Worm (Caenorhabditis elegans): ENCODE results near the gene phf-30.

phf-30 gene

DNA sequence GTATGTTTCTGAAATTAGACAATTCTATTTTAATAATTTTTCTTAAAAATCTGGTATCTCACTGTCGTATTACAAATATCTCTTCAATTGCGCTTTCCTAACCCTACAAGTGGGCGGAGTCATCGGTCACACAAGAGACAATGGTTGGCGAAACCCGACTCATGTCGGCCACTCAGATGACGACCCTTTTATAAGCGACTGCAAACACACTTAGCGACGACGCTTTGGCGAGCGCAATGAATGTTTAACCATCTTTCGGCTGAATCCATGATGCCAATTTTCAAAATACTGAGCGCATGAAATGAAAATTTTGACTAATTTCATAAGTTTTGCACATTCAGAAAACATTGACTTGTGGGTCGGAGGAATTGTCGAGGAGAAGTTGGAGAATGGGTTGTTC is 31.5 kb downstream of the phf-30 start (continued):
- peak; percentile 89 for TF ChIP-seq aptf-2 (GFP tag; conservative IDR thresholded peaks at IDR 0.05)
- peak; percentile 99 for TF ChIP-seq mxl-1 (tag; optimal IDR thresholded peaks at IDR 0.05)
- TF ChIP-seq nfya-1 (tag; optimal IDR thresholded peaks at IDR 0.05; ENCODE audit: borderline replicate concordance, insufficient read depth): no peak
- peak; percentile 93 for TF ChIP-seq F23B12.7 (tag; optimal IDR thresholded peaks at IDR 0.05; ENCODE audit: insufficient read depth)
- TF ChIP-seq F57C9.4 (tag; optimal IDR thresholded peaks at IDR 0.05): peak; percentile 99
- TF ChIP-seq F10E7.11 (tag; optimal IDR thresholded peaks at IDR 0.05): peak; percentile 100
- TF ChIP-seq hmg-1.2 (GFP tag; IDR thresholded peaks at IDR 0.05): peak; percentile 99
- peak; percentile 94 for TF ChIP-seq K12H6.12 (tag; optimal IDR thresholded peaks at IDR 0.05)
- peak; percentile 100 for TF ChIP-seq lag-1 (GFP tag; IDR thresholded peaks at IDR 0.05)
- peak; percentile 68 for TF ChIP-seq nhr-80 (tag; optimal IDR thresholded peaks at IDR 0.05)
- TF ChIP-seq Y95B8A.8 (GFP tag; IDR thresholded peaks at IDR 0.05): peak; percentile 99
- peak; percentile 90 for TF ChIP-seq lir-1 (GFP tag; conservative IDR thresholded peaks at IDR 0.05)
- peak; percentile 100 for TF ChIP-seq fkh-3 (tag; optimal IDR thresholded peaks at IDR 0.05)
- peak; percentile 100 for TF ChIP-seq nhr-27 (tag; optimal IDR thresholded peaks at IDR 0.05)
- TF ChIP-seq egrh-3 (GFP tag; IDR thresholded peaks at IDR 0.05): peak; percentile 69
- TF ChIP-seq lsl-1 (GFP tag; optimal IDR thresholded peaks at IDR 0.05): peak; percentile 82
- TF ChIP-seq sptf-2 (GFP tag; optimal IDR thresholded peaks at IDR 0.05): peak; percentile 100
- TF ChIP-seq mcd-1 (GFP tag; IDR thresholded peaks at IDR 0.05): peak; percentile 93
- peak; percentile 99 for TF ChIP-seq B0261.1 (tag; optimal IDR thresholded peaks at IDR 0.05)
- peak; percentile 96 for TF ChIP-seq dpff-1 (tag; optimal IDR thresholded peaks at IDR 0.05)
- TF ChIP-seq nfya-2 (GFP tag; IDR thresholded peaks at IDR 0.05): peak; percentile 97
- peak; percentile 100 for TF ChIP-seq tbx-9 (tag; optimal IDR thresholded peaks at IDR 0.05; ENCODE audit: borderline replicate concordance)
- peak; percentile 91 for TF ChIP-seq let-607 (tag; optimal IDR thresholded peaks at IDR 0.05)
- peak; percentile 50 for TF ChIP-seq dpl-1 (GFP tag; optimal IDR thresholded peaks at IDR 0.05)
- peak; percentile 28 for TF ChIP-seq unc-62 (GFP tag; optimal IDR thresholded peaks at IDR 0.05)
- TF ChIP-seq nhr-179 (tag; optimal IDR thresholded peaks at IDR 0.05): peak; percentile 90
- peak; percentile 98 for TF ChIP-seq ccch-3 (GFP tag; optimal IDR thresholded peaks at IDR 0.05)
- peak; percentile 77 for TF ChIP-seq sdz-38 (tag; optimal IDR thresholded peaks at IDR 0.05)
- peak; percentile 96 for TF ChIP-seq let-526 (GFP tag; IDR thresholded peaks at IDR 0.05)
- peak; percentile 96 for TF ChIP-seq T07F8.4 (tag; optimal IDR thresholded peaks at IDR 0.05)
- peak; percentile 94 for TF ChIP-seq attf-6 (GFP tag; IDR thresholded peaks at IDR 0.05)
- peak; percentile 79 for TF ChIP-seq xnd-1 (tag; optimal IDR thresholded peaks at IDR 0.05)
- TF ChIP-seq C06A6.2 (GFP tag; conservative IDR thresholded peaks at IDR 0.05): peak; percentile 93
- no peak for TF ChIP-seq zfh-2 (GFP tag; conservative IDR thresholded peaks at IDR 0.05)
- TF ChIP-seq ztf-22 (GFP tag; optimal IDR thresholded peaks at IDR 0.05): peak; percentile 99
- TF ChIP-seq akir-1 (GFP tag; optimal IDR thresholded peaks at IDR 0.05): peak; percentile 95
- TF ChIP-seq rcor-1 (GFP tag; IDR thresholded peaks at IDR 0.05): peak; percentile 98
- TF ChIP-seq sea-2 (GFP tag; IDR thresholded peaks at IDR 0.05): peak; percentile 99
- peak; percentile 96 for TF ChIP-seq tlf-1 (GFP tag; optimal IDR thresholded peaks at IDR 0.05)
- peak; percentile 99 for TF ChIP-seq ekl-4 (GFP tag; IDR thresholded peaks at IDR 0.05)
- peak; percentile 99 for TF ChIP-seq snpc-3.4 (tag; optimal IDR thresholded peaks at IDR 0.05)
- TF ChIP-seq unc-130 (GFP tag; optimal IDR thresholded peaks at IDR 0.05): peak; percentile 96
- TF ChIP-seq ztf-6 (GFP tag; IDR thresholded peaks at IDR 0.05): peak; percentile 92
- peak; percentile 100 for TF ChIP-seq Y56A3A.18 (GFP tag; IDR thresholded peaks at IDR 0.05)
- peak; percentile 99 for TF ChIP-seq Y53G8AR.9 (GFP tag; conservative IDR thresholded peaks at IDR 0.05)
- TF ChIP-seq snpc-4 (GFP tag; optimal IDR thresholded peaks at IDR 0.05): peak; percentile 99
- peak; percentile 99 to 100 (median 100) for TF ChIP-seq snpc-4 (tag; optimal IDR thresholded peaks at IDR 0.05)
- TF ChIP-seq gei-17 (GFP tag; optimal IDR thresholded peaks at IDR 0.05): peak; percentile 93
